Fruit fly (Drosophila melanogaster): ENCODE results near the gene ddbt.

- TF ChIP-seq CG8478 (optimal IDR thresholded peaks at IDR 0.05) (no peak), pan (optimal IDR thresholded peaks at IDR 0.05) (no peak), EcR (GFP tag; optimal IDR thresholded peaks at IDR 0.05) (no peak), psq (optimal IDR thresholded peaks at IDR 0.05) (no peak), usp (GFP tag; optimal IDR thresholded peaks at IDR 0.05) (no peak)
Measured at dm6 chr3L:356016-356472, 39.2 kb downstream of the ddbt start, which contains the start of gene CG1231.

Data from whole organism.